Fruit fly (Drosophila melanogaster): ENCODE measurements around the gene CG6276.

Gene CG6276

DNA sequence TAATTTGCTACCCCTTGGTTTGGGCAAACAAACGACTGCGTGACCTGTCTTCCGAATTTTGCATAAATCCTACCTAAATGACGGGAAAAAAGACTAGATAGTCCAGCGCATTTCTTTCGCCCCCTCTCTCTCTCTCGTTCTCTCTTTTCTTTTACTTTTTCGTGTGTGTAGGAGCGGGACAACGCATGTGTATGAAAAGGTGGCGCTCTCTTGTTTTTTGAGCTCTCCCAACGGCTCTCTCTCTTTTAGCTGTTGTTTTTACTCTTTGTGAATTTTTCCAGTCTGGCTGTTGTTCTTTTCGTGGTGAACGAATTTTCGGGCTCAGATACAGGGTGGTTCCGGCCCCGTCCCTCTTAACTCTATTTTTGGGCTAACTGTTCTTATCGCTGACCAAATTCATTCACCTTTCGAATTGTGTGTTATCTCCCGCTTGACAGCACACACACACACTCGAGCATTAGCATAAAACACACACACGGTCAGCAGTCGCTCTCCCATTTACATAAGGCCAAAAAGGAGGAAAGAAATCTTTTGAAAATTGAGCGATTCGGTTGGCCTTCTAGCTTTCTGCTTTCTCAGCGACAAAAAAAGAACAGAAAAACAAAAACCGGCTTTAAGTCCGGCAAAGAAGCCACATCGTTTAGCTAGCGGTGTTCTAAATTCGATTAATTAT is 28.2 kb downstream of the CG6276 start (continued):
- TF ChIP-seq Elba2 (GFP tag; optimal IDR thresholded peaks at IDR 0.05) (peak; percentile 37), CG12769 (tag; optimal IDR thresholded peaks at IDR 0.05) (peak; percentile 63), Dref (GFP tag; IDR thresholded peaks at IDR 0.05) (no peak), HmgZ (tag; optimal IDR thresholded peaks at IDR 0.05) (peak; percentile 59), CG17912 (GFP tag; optimal IDR thresholded peaks at IDR 0.05) (no peak), ind (GFP tag; optimal IDR thresholded peaks at IDR 0.05) (no peak), salm (tag; optimal IDR thresholded peaks at IDR 0.05) (peak; percentile 10), sug (tag; optimal IDR thresholded peaks at IDR 0.05) (peak; percentile 33), CG1832 (GFP tag; optimal IDR thresholded peaks at IDR 0.05) (peak; percentile 89), CG14710 (tag; optimal IDR thresholded peaks at IDR 0.05) (no peak), grn (GFP tag; optimal IDR thresholded peaks at IDR 0.05) (peak; percentile 23), Fer1 (GFP tag; optimal IDR thresholded peaks at IDR 0.05) (peak; percentile 2), CG17568 (GFP tag; optimal IDR thresholded peaks at IDR 0.05) (peak; percentile 27), nom (GFP tag; optimal IDR thresholded peaks at IDR 0.05) (peak; percentile 52), kni (GFP tag; optimal IDR thresholded peaks at IDR 0.05) (peak; percentile 47), CG15479 (GFP tag; optimal IDR thresholded peaks at IDR 0.05) (peak; percentile 49), Kr (GFP tag; optimal IDR thresholded peaks at IDR 0.05) (peak; percentile 20), CG12744 (GFP tag; optimal IDR thresholded peaks at IDR 0.05) (no peak), pros (GFP tag; optimal IDR thresholded peaks at IDR 0.05) (peak; percentile 91)

DNA sequence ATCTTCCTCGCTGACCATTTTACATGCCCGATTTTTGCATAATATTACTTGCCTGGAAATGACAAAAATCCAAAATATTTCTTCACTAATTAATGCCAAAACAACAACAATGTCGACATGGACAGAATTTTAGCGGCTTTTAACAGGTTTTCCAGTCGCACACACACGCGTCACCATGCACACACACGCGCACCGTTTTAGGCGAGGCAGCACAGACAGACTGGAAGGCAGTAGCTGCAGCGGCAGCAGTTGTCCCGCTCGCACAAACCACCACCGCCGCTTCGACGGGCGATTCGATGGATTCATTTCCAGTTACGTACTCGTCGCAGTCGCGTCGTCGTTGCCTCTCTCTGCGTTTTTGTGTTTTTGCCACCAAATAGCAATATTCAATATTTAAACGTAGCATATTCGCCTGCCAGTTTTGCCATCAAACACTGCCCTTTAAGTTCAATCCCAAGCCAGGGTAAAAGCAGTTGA is 29.2 kb downstream of the CG6276 start, which contains the start of gene CG45218:
Gene CG45218 (minus strand): TSS at position 158 of the 477 bp plus-strand sequence.
- TF ChIP-seq Deaf1 (tag; optimal IDR thresholded peaks at IDR 0.05) (peak; percentile 46), corto (GFP tag; optimal IDR thresholded peaks at IDR 0.05) (peak; percentile 0), lilli (GFP tag; optimal IDR thresholded peaks at IDR 0.05) (peak; percentile 0), insv (GFP tag; optimal IDR thresholded peaks at IDR 0.05) (peak in 1 of 2 experiments; percentile 24), Nf-YB (GFP tag; optimal IDR thresholded peaks at IDR 0.05) (peak; percentile 23), da (GFP tag; optimal IDR thresholded peaks at IDR 0.05) (no peak), vfl (GFP tag; optimal IDR thresholded peaks at IDR 0.05) (no peak), CG3281 (GFP tag; optimal IDR thresholded peaks at IDR 0.05) (peak; percentile 4), Six4 (GFP tag; optimal IDR thresholded peaks at IDR 0.05) (no peak), CG8290 (GFP tag; optimal IDR thresholded peaks at IDR 0.05) (no peak), CG8290 (tag; optimal IDR thresholded peaks at IDR 0.05) (peak in 1 of 2 experiments; percentile 35), gfzf (GFP tag; optimal IDR thresholded peaks at IDR 0.05) (no peak), CG17829 (tag; optimal IDR thresholded peaks at IDR 0.05) (peak; percentile 15), sug (tag; optimal IDR thresholded peaks at IDR 0.05) (peak; percentile 4), lab (GFP tag; optimal IDR thresholded peaks at IDR 0.05) (peak; percentile 39), Trl (optimal IDR thresholded peaks at IDR 0.05) (peak in 1 of 2 experiments; percentile 14), Trl (GFP tag; optimal IDR thresholded peaks at IDR 0.05) (no peak), PHDP (tag; optimal IDR thresholded peaks at IDR 0.05) (no peak), CG3847 (GFP tag; IDR thresholded peaks at IDR 0.05) (no peak), odd (GFP tag; optimal IDR thresholded peaks at IDR 0.05) (no peak), CG3163 (GFP tag; optimal IDR thresholded peaks at IDR 0.05) (peak; percentile 64), ab (GFP tag; optimal IDR thresholded peaks at IDR 0.05) (no peak), Nf-YC (tag; optimal IDR thresholded peaks at IDR 0.05) (peak; percentile 65), Med (GFP tag) (peak; percentile 47), trem (tag; optimal IDR thresholded peaks at IDR 0.05) (no peak), pfk (GFP tag; optimal IDR thresholded peaks at IDR 0.05) (peak; percentile 13), caup (GFP tag; optimal IDR thresholded peaks at IDR 0.05; ENCODE audit: severe bottlenecking) (peak; percentile 2), YL-1 (GFP tag; optimal IDR thresholded peaks at IDR 0.05) (peak; percentile 19), CG1832 (GFP tag; optimal IDR thresholded peaks at IDR 0.05) (peak; percentile 90), CG7745 (tag; optimal IDR thresholded peaks at IDR 0.05) (peak; percentile 18), grau (tag; optimal IDR thresholded peaks at IDR 0.05) (peak; percentile 5), pzg (GFP tag; optimal IDR thresholded peaks at IDR 0.05) (peak; percentile 2)

Data from whole organism, embryonic.